Fruit fly (Drosophila melanogaster) S2 (cell line): ENCODE measurements around the gene CG8369.

ENCODE experiments used
- CG8478 ChIP-seq: fragments of >200 bp; optimal IDR thresholded peaks from 2 replicates; lab custom pipeline; 2018
- CTCF ChIP-seq, 2 experiments: fragments of >200 bp; optimal IDR thresholded peaks; 2 replicates each; lab custom pipeline; 2018

CG8369 gene

DNA sequence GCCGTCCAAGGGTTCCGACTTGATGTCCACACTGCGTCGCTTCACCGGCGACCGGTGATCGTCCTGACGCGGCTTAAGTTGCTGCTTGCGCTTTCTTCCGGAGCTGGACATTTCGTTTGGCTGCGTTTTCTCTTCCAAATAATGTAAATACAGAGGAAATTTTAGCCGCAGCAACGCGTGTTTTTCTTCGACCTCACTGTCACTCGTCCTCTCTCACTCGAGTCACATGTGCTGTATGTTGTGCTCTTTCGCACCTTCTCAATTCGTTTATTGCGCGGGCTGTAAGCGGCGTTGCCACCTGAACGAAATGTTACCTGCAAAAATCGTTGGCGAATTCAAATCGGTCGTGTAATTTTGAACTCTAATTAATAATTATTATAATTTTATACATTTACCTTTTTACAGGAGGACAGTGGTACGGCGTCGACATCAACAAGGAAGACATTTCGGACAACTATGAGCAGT lies 16.4 kb upstream of the CG8369 start, which contains the start of gene CG9839:
TSS of gene CG9839 (minus strand) at position 415 of the 465 bp plus-strand sequence.
- TF ChIP-seq CG8478 (lab: Kevin White, UChicago): no peak
- TF ChIP-seq CTCF (optimal IDR thresholded peaks at IDR 0.05; lab: Kevin White, UChicago): peak in 1 of 2 experiments; percentile 26

DNA sequence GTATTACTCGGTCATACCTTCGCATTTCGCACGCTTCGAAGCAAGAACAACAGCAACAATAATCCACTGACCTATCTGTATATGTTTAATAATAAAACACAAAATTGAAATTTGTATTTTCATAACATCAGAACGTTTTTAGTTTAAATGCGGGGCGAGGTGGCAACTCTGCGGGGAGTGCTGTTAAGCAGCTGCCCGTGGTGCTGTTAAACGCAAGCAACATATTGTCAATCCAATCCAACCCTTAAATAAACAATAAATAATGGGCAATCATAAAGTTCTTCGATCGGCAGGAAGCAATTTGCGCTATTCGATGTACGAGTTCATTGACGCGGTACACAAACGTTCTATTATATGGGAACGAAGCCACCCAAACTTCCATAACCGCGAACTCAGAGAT lies 15.7 kb upstream of the CG8369 start, which contains the start of gene hng2:
TSS of gene hng2 (plus strand) at position 219 of the 400 bp plus-strand sequence.
- no peak for TF ChIP-seq CTCF (optimal IDR thresholded peaks at IDR 0.05; lab: Kevin White, UChicago)
- no peak for TF ChIP-seq CG8478 (lab: Kevin White, UChicago)

DNA sequence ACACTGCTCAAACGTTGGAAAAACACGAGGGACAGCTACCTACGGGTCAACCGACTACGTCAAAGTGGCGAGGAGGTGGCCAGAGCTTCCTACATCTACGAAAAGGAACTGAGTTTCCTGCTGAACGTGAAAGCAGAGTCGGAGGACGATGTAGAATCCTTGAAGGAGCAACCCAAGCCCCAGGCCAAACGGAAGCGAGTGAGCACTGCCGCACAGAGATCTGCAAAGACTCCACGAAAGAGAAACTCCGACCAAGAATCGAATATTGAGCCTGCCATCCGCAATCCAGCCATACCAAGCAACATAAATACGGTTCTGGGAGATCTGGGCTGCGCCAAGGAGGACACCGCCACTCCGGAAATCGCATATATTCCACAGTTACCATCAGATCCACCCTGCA lies 15.2 kb upstream of the CG8369 start:
- TF ChIP-seq CG8478 (lab: Kevin White, UChicago) (no peak), CTCF (optimal IDR thresholded peaks at IDR 0.05; lab: Kevin White, UChicago) (no peak)

DNA sequence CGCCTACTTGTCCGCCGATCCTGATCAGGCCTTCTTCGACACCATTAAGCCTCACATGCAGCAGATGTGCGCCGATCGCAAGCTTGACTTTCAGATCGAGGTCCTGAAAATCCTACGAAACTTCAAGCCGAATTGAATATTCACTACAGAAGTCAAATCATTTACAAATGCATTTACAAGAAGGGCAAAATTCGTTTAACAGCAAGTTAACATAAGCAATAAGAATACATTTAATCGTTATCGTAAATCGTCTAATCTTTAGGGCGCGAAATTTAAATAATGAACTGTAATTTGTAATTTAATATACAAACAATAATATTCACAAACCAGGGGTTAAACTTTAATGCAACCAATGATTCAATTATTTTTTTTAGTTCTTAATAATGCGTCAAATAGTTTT lies 14.8 kb upstream of the CG8369 start:
- no peak for TF ChIP-seq CG8478 (lab: Kevin White, UChicago)
- no peak for TF ChIP-seq CTCF (optimal IDR thresholded peaks at IDR 0.05; lab: Kevin White, UChicago)

DNA sequence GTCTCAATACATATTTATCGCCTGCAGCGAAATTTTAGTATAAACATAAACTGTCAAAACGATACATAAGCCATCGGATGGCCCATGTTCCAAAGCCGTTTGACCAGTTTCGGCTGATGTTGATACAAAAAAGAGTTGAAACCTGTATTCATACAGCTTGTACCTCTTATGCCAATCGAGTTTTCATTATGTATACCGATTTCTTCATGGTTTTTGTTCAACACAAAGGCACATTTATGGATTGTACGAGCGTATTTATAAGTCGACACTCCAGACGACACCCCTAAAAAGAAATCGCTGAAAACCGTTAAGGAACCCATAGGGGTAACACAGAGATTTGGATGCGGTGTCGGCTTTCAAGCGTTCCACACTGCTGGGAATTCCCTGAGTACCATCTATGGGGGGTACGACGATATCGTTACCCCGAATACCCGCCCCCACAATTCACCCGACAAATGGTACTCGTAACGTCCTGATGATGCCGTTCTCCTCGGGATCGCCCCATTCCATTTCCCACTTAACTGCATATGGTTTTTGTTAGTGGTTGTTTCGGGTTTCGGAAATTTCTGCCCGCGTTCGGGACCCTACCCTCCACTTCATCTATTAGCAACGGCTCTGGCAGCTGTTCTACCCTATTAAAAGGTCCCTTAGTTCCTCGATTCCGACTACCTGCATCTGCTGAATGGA lies 13.8 kb upstream of the CG8369 start:
- no peak for TF ChIP-seq CTCF (optimal IDR thresholded peaks at IDR 0.05; lab: Kevin White, UChicago)
- no peak for TF ChIP-seq CG8478 (lab: Kevin White, UChicago)

DNA sequence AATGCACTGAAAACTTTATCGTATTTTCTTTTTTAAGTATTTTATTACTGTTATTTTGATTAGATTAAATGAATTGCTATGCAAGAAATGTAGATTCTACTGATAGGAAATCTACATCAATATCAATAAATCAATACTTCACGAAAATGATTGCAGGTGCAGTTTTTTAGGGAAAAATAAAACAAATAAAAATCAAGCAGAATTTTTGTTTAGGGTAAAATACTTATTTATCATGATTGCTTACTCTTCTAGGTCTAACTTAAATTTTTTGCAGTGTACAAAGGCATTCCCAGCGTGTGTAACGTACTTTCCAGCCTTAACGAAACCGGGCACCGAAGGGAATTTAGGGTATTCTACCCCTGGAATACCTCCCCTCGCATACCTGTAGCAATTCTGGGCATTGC lies 13.3 kb upstream of the CG8369 start:
- no peak for TF ChIP-seq CTCF (optimal IDR thresholded peaks at IDR 0.05; lab: Kevin White, UChicago)
- TF ChIP-seq CG8478 (lab: Kevin White, UChicago): no peak

DNA sequence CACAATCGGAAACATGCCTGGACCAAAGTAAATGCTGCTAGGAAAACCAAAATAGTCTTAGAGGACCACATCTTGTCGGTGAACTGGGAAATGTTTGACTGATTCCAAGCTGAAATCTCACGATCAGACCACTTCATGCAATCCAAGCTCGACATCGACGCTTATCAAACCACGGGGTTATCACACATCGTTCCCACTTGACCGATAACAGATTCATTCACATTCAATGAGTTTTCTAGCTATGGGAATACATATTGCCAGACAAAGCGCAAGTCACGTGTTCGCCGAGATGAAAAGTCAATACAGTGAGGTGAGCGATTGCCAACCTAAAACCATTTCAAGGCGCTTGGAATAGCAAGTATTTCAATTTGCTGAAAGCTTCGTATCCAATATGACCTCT lies 12.1 kb upstream of the CG8369 start:
- no peak for TF ChIP-seq CG8478 (lab: Kevin White, UChicago)
- TF ChIP-seq CTCF (optimal IDR thresholded peaks at IDR 0.05; lab: Kevin White, UChicago): no peak

DNA sequence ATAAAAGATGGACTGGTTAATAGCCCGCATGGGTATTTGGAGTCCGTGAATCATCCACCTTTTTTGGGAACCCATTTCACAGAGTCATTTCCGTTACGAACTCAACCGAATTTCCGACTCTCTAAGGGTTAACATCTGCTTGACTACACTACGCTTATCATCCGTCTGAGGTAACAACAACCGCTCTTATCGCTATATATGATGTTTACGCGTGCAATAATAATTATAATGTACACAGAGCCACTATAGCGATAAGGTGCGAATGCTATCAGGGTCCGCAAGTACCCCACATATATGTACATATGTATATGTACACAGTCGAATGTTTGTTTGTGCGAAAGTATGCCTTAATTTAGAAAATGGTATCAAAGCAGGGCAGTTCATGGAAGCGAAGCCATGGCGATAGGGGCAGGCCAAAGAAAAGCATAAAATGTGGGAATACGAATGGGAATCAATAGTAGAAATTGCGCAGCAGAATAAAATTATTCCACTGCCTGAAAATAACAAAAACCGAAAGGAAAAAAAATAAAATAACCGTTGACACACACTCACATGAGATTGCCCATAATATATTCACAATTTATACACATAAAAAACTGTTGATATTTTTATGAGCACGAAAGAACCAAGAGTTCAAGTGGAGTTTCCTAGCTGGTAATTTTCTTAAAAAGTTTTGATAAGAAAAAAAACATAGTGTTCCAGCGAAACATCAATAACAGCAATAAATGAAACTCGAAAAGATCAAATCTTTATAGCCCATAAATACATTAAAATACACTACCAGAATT lies 11.2 kb upstream of the CG8369 start:
- TF ChIP-seq CTCF (optimal IDR thresholded peaks at IDR 0.05; lab: Kevin White, UChicago): no peak
- TF ChIP-seq CG8478 (lab: Kevin White, UChicago): no peak

DNA sequence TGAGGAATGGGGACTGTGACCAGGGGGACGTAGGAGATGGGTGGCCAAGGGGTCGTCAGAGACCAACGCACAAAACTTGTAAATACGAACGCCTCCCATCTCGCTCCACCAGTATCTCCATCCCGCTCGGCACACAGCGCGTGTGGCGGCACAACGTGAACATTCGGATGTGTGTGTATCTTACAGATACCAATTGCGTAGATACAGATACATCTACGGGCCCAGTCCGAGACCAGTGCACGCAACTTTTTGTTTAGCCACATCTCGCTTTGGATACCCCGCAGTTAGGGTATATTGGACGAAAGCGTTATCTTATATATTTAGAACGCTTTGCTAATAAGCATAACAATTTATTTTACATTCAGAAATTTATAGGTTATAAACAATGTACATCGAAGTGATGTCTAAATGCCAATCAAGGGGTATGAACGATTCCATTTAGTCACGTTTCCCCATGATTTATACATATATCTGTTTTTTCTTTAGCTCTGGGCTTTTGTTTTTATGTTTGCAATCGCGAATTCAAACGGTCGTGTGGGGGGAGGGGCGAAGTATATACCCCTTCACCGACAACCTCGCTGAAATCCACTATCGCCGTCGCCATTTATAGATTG lies 10.4 kb upstream of the CG8369 start:
- TF ChIP-seq CG8478 (lab: Kevin White, UChicago): no peak

DNA sequence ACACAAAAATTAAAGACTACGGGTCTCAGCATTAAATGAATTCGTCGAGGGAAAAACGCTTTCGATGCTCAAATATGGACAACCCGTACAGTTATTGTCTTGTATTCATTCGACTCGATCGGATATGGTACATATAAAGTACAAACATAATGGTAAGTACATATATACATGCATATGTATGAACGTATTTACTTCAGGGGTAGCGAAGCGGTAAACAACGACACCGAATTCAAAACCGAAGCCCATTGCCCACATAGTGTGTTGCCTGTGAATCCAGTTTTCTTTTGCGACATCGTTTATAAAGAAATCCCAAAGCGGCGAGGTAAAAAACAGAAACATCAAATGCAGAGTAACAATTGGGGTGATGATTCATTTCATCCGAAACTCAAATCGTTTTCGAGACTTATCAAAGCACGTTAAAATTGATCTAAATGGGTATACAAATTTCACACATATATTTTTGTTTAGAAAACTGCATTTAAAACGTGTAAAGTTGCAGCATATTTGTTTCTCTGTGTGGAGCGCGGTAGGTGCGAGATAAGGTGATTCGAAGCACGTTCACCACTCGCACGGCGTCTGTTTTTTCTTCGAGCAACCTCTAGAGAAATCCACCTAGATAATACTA lies 9.4 kb upstream of the CG8369 start:
- TF ChIP-seq CG8478 (lab: Kevin White, UChicago) (no peak), CTCF (optimal IDR thresholded peaks at IDR 0.05; lab: Kevin White, UChicago) (no peak)

DNA sequence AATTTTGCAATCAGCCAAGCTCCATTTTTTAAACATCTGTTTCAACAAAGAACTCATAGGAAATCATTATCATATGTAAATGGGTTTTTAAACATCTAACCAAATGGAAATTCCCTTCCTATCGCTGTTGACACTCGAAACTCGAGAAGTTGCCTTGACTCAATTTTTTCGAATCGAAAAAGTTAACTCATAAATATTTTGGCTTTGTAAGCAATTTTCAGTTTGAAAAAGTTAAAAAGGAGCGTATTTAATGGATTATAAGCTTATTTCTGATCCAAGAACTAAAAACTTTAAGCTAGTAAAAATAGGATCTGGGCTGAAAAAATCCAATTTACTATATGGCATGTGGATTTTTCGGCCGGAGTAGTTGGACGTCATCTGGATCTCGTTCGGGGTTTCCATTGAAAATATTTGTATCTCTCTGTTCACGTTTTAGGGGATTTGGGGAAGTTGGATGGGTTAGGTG lies 8.6 kb upstream of the CG8369 start, which contains the start of gene CG9837:
TSS of gene CG9837 (minus strand) at position 416 of the 466 bp plus-strand sequence.
- TF ChIP-seq CG8478 (lab: Kevin White, UChicago) (no peak), CTCF (optimal IDR thresholded peaks at IDR 0.05; lab: Kevin White, UChicago) (no peak)

DNA sequence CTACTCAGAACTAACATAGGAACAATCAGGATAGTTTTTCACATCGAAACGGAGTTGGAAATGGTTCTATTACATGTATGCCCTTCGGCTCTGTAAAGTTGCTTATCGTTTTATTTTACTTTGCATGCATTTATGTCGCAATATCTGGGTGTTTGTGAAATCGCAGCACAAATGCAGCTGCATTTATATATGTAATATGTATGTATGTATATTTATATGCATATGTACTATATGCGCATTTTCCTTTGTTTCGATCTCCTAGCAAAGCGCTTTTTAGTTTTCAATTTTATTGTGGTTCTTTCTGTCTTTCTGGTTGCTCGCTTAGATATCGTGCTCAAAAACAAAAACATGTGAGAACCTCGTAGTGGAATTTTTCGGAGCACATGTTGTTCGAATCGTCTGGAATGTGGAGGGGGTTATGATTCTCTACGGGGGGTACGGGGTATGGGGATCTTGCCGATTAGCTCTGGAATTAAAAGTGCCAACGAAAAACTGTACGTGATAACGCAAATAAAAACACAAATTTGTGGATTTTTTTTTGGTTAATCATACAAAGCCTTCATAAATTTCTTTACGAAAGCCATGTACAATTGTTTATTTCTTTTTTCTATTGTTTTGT lies 7.7 kb upstream of the CG8369 start:
- TF ChIP-seq CG8478 (lab: Kevin White, UChicago) (no peak), CTCF (optimal IDR thresholded peaks at IDR 0.05; lab: Kevin White, UChicago) (no peak)

DNA sequence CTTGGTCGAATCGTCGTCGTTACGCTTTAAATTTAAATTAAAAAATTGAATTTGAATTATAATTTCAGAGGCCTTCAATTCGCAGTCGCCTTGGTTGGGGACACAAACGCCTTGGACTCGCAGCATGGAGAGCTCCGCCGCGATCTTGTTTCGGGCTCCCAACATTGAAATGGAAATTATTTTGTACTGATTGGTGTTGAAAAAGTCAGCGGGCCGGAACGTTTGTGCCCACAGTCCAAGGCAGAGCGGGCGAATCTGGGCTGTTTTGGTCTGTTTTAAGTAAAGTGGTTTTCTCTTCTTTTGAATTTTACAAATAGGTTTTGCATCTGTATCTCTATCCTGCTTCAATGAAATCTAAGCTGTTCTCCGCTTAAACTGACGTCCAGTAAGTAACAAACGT lies 6.7 kb upstream of the CG8369 start:
- no peak for TF ChIP-seq CTCF (optimal IDR thresholded peaks at IDR 0.05; lab: Kevin White, UChicago)
- TF ChIP-seq CG8478 (lab: Kevin White, UChicago): no peak

DNA sequence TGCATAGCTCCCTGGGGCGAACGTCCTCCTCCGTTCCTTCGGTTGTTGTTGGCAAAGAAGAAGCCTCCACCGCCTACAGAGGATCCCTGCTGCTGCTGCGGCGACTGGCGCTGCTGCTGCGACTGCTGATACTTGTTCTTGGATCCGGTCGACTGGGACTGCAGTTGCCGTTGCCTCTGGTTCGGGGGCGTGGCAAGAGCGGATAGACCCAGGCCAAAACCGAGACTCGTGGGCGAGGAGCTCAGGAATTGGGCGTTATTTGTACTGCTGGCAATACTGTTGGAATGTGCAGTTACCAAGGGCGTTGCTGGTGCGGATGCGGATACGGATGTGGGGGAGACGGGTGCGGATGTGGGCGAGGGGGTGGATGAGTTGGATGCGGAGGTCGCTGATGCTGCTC lies 3.6 kb upstream of the CG8369 start:
- TF ChIP-seq CG8478 (lab: Kevin White, UChicago) (no peak), CTCF (optimal IDR thresholded peaks at IDR 0.05; lab: Kevin White, UChicago) (no peak)
